Worm (Caenorhabditis elegans) whole organism, young adult: ENCODE data around the gene C15C8.7.

Experiments
- D2030.7 ChIP-seq: fragments of 200-800 bp; sonication (Bioruptor generic); IDR thresholded peaks from 2 replicates; pipeline ENCODE4 v1.3.6; 2022; ENCODE audit warnings: missing genetic modification reagents, missing genetic modification characterization, missing compliant biosample characterization
- F23B12.7 ChIP-seq: sonication (generic microtip); optimal IDR thresholded peaks from 2 replicates; lab custom pipeline; 2017; ENCODE audit warnings: missing genetic modification characterization, mild to moderate bottlenecking, missing compliant biosample characterization, antibody characterized with exemption, moderate library complexity; ENCODE audit not compliant: insufficient read depth
- F33H1.4 ChIP-seq: fragments of 200-800 bp; sonication (Bioruptor generic); IDR thresholded peaks from 2 replicates; pipeline ENCODE4 v1.3.6; 2022; ENCODE audit warnings: missing genetic modification reagents, missing genetic modification characterization, missing compliant biosample characterization
- F37B4.10 ChIP-seq: fragments of 200-800 bp; sonication (Bioruptor generic); IDR thresholded peaks from 2 replicates; pipeline ENCODE4 v1.3.6; 2022; ENCODE audit warnings: missing genetic modification characterization, missing compliant biosample characterization
- F49E8.2 ChIP-seq: sonication (generic microtip); optimal IDR thresholded peaks from 3 replicates; lab custom pipeline; 2017; ENCODE audit warnings: missing genetic modification characterization, mild to moderate bottlenecking, missing compliant biosample characterization, antibody characterized with exemption, moderate library complexity; ENCODE audit not compliant: insufficient read depth
- K12H6.12 ChIP-seq: fragments of 200-800 bp; sonication (Bioruptor generic); optimal IDR thresholded peaks from 2 replicates; lab custom pipeline; 2018; ENCODE audit warnings: mild to moderate bottlenecking, missing genetic modification characterization, missing compliant biosample characterization
- T07F8.4 ChIP-seq: sonication (generic microtip); optimal IDR thresholded peaks from 2 replicates; lab custom pipeline; 2016; ENCODE audit warnings: mild to moderate bottlenecking, missing genetic modification characterization, moderate library complexity, missing compliant biosample characterization
- Y53G8AR.9 ChIP-seq: fragments of 200-800 bp; sonication (Bioruptor generic); conservative IDR thresholded peaks from 2 replicates; pipeline ENCODE4 v1.3.6; 2022; ENCODE audit warnings: missing genetic modification reagents, missing genetic modification characterization, missing compliant biosample characterization
- Y79H2A.3 ChIP-seq: fragments of 200-800 bp; sonication (Bioruptor generic); conservative IDR thresholded peaks from 2 replicates; pipeline ENCODE4 v1.3.6; 2022; ENCODE audit warnings: missing genetic modification reagents, missing genetic modification characterization, missing compliant biosample characterization
- Y95B8A.8 ChIP-seq: fragments of 200-800 bp; sonication (Bioruptor generic); IDR thresholded peaks from 2 replicates; pipeline ENCODE4 v1.3.6; 2022; ENCODE audit warnings: missing genetic modification reagents, missing genetic modification characterization, missing compliant biosample characterization
- ZK185.1 ChIP-seq: sonication (generic microtip); optimal IDR thresholded peaks from 2 replicates; lab custom pipeline; 2016; ENCODE audit warnings: mild to moderate bottlenecking, missing genetic modification characterization, missing compliant biosample characterization; ENCODE audit not compliant: poor library complexity, severe bottlenecking
- athp-1 ChIP-seq: sonication (generic microtip); optimal IDR thresholded peaks from 2 replicates; lab custom pipeline; 2017; ENCODE audit warnings: mild to moderate bottlenecking, missing genetic modification characterization, missing compliant biosample characterization
- attf-5 ChIP-seq: fragments of 200-800 bp; sonication (Bioruptor generic); optimal IDR thresholded peaks from 2 replicates; lab custom pipeline; 2018; ENCODE audit warnings: mild to moderate bottlenecking, missing genetic modification characterization, missing compliant biosample characterization
- bed-1 ChIP-seq: fragments of 200-800 bp; sonication (Bioruptor generic); IDR thresholded peaks from 2 replicates; pipeline ENCODE4 v1.3.6; 2022; ENCODE audit warnings: missing genetic modification reagents, missing genetic modification characterization, missing compliant biosample characterization
- ccch-3 ChIP-seq: fragments of 200-800 bp; sonication (Bioruptor generic); optimal IDR thresholded peaks from 2 replicates; lab custom pipeline; 2018; ENCODE audit warnings: mild to moderate bottlenecking, missing genetic modification characterization, missing compliant biosample characterization
- cebp-1 ChIP-seq, 2 experiments: fragments of 200-800 bp in 1 of 2; sonication (Bioruptor generic) in 1 of 2; sonication (generic microtip) in 1 of 2; IDR thresholded peaks in 1 of 2; optimal IDR thresholded peaks in 1 of 2; 2 replicates each; pipeline versions ENCODE4 v1.3.6 to Lab custom; 2017 to 2022; ENCODE audit warnings: missing compliant biosample characterization in 2 of 2, missing genetic modification characterization in 2 of 2, mild to moderate bottlenecking in 1 of 2, missing genetic modification reagents in 1 of 2, moderate library complexity in 1 of 2
- ceh-27 ChIP-seq: fragments of 200-800 bp; sonication (Bioruptor generic); optimal IDR thresholded peaks from 2 replicates; lab custom pipeline; 2018; ENCODE audit warnings: mild to moderate bottlenecking, missing genetic modification characterization, moderate library complexity, missing compliant biosample characterization
- ceh-91 ChIP-seq: fragments of 200-800 bp; sonication (Bioruptor generic); IDR thresholded peaks from 2 replicates; pipeline ENCODE4 v1.3.6; 2022; ENCODE audit warnings: missing genetic modification reagents, missing genetic modification characterization, missing compliant biosample characterization
- efl-1 ChIP-seq: fragments of 150-350 bp; optimal IDR thresholded peaks from 2 replicates; lab custom pipeline; 2014; ENCODE audit warnings: missing biosample characterization, missing genetic modification reagents, missing genetic modification characterization
- ekl-4 ChIP-seq: fragments of 200-800 bp; sonication (Bioruptor generic); IDR thresholded peaks from 2 replicates; pipeline ENCODE4 v1.3.6; 2022; ENCODE audit warnings: missing genetic modification reagents, missing genetic modification characterization, missing compliant biosample characterization
- hsf-1 ChIP-seq: fragments of 200-800 bp; sonication (Bioruptor generic); IDR thresholded peaks from 2 replicates; pipeline ENCODE4 v1.3.6; 2022; ENCODE audit warnings: missing genetic modification reagents, missing genetic modification characterization, missing compliant biosample characterization
- lin-35 ChIP-seq, 3 experiments: fragments of 150-350 bp in 2 of 3; sonication (generic microtip) in 1 of 3; optimal IDR thresholded peaks; 2 replicates each; lab custom pipeline; 2014 to 2018; ENCODE audit warnings: missing biosample characterization in 3 of 3, missing genetic modification characterization in 3 of 3, missing genetic modification reagents in 3 of 3
- lin-40 ChIP-seq: sonication (generic microtip); optimal IDR thresholded peaks from 2 replicates; lab custom pipeline; 2016; ENCODE audit warnings: missing genetic modification characterization, mild to moderate bottlenecking, missing compliant biosample characterization, missing genotype, missing genetic modification reagents
- lin-54 ChIP-seq: fragments of 200-800 bp; sonication (Bioruptor generic); optimal IDR thresholded peaks from 2 replicates; lab custom pipeline; 2018; ENCODE audit warnings: mild to moderate bottlenecking, missing genetic modification characterization, missing compliant biosample characterization
- lir-1 ChIP-seq: fragments of 200-800 bp; sonication (Bioruptor generic); conservative IDR thresholded peaks from 2 replicates; pipeline ENCODE4 v1.3.6; 2022; ENCODE audit warnings: missing genetic modification reagents, missing genetic modification characterization, missing compliant biosample characterization
- lsl-1 ChIP-seq: fragments of 200-800 bp; sonication (Bioruptor generic); optimal IDR thresholded peaks from 2 replicates; lab custom pipeline; 2018; ENCODE audit warnings: mild to moderate bottlenecking, missing genetic modification characterization, moderate library complexity, missing compliant biosample characterization
- madf-3 ChIP-seq: fragments of 200-800 bp; sonication (Bioruptor generic); IDR thresholded peaks from 2 replicates; pipeline ENCODE4 v1.3.6; 2022; ENCODE audit warnings: missing genetic modification reagents, missing genetic modification characterization, missing compliant biosample characterization
- mes-4 ChIP-seq: sonication (generic microtip); optimal IDR thresholded peaks from 2 replicates; lab custom pipeline; 2016; ENCODE audit warnings: missing genotype, missing genetic modification characterization, missing compliant biosample characterization
- rec-8 ChIP-seq, 2 experiments: sonication (generic microtip); optimal IDR thresholded peaks; 2 replicates each; lab custom pipeline; 2016; ENCODE audit warnings: mild to moderate bottlenecking in 2 of 2, missing genetic modification characterization in 2 of 2, missing genetic modification reagents in 2 of 2, missing genotype in 2 of 2, missing biosample characterization in 1 of 2, missing compliant biosample characterization in 1 of 2, moderate library complexity in 1 of 2
- snpc-3.4 ChIP-seq: sonication (generic microtip); optimal IDR thresholded peaks from 2 replicates; lab custom pipeline; 2017; ENCODE audit warnings: missing genetic modification characterization, mild to moderate bottlenecking, missing compliant biosample characterization, antibody characterized with exemption, moderate library complexity, missing genotype, missing genetic modification reagents
- snpc-4 ChIP-seq, 5 experiments: fragments of 150-350 bp in 1 of 5; sonication (generic microtip) in 4 of 5; optimal IDR thresholded peaks; 2 replicates each; lab custom pipeline; 2014 to 2018; ENCODE audit warnings: missing genetic modification characterization in 5 of 5, missing biosample characterization in 3 of 5, antibody characterized with exemption in 2 of 5, mild to moderate bottlenecking in 2 of 5, missing compliant biosample characterization in 2 of 5, missing genotype in 2 of 5, moderate library complexity in 2 of 5, missing genetic modification reagents in 1 of 5
- tbp1 ChIP-seq: fragments of 200-800 bp; sonication (Bioruptor generic); optimal IDR thresholded peaks from 2 replicates; lab custom pipeline; 2018; ENCODE audit warnings: mild to moderate bottlenecking, missing genetic modification characterization, missing compliant biosample characterization
- zfh-2 ChIP-seq: fragments of 200-800 bp; sonication (Bioruptor generic); conservative IDR thresholded peaks from 2 replicates; pipeline ENCODE4 v1.3.6; 2022; ENCODE audit warnings: missing genetic modification reagents, missing genetic modification characterization, missing compliant biosample characterization
- ztf-18 ChIP-seq: sonication (generic microtip); optimal IDR thresholded peaks from 2 replicates; lab custom pipeline; 2016; ENCODE audit warnings: missing genotype, mild to moderate bottlenecking, missing genetic modification characterization, missing compliant biosample characterization
- ztf-28 ChIP-seq: fragments of 200-800 bp; sonication (Bioruptor generic); IDR thresholded peaks from 2 replicates; pipeline ENCODE4 v1.3.6; 2022; ENCODE audit warnings: missing genetic modification reagents, missing genetic modification characterization, missing compliant biosample characterization
- ztf-3 ChIP-seq: fragments of 200-800 bp; sonication (Bioruptor generic); optimal IDR thresholded peaks from 2 replicates; lab custom pipeline; 2018; ENCODE audit warnings: mild to moderate bottlenecking, missing genetic modification characterization, missing compliant biosample characterization

C15C8.7 gene

ce11 chrV:12728062-12728665 lies 16.7 kb downstream of the C15C8.7 start, which contains the start of the genes rpl-28 and mrpl-49 (continued):
- TF ChIP-seq ekl-4 (GFP tag; lab: Robert Waterston, UW): 0 out of 2 replicates have a peak, but pooled peaks have one; percentile 34
- TF ChIP-seq F49E8.2 (tag; lab: Kevin White, UChicago): peak; percentile 42
- peak; percentile 42; the same call in 1 of the 2 replicates for TF ChIP-seq D2030.7 (GFP tag; lab: Robert Waterston, UW)
- TF ChIP-seq snpc-3.4 (tag; lab: Kevin White, UChicago): no peak
- peak; percentile 56 for TF ChIP-seq lsl-1 (GFP tag; lab: Kevin White, UChicago)
- TF ChIP-seq Y79H2A.3 (GFP tag; lab: Robert Waterston, UW): no peak
- no peak for TF ChIP-seq athp-1 (tag; lab: Kevin White, UChicago)
- peak; percentile 71 for TF ChIP-seq lin-54 (GFP tag; lab: Kevin White, UChicago)
- no peak for TF ChIP-seq lir-1 (GFP tag; lab: Robert Waterston, UW)
- no peak for TF ChIP-seq snpc-4 (GFP tag; optimal IDR thresholded peaks at IDR 0.05; lab: Kevin White, UChicago)
- TF ChIP-seq snpc-4 (tag; optimal IDR thresholded peaks at IDR 0.05; lab: Kevin White, UChicago): peak in 3 of 4 experiments; percentile 28 to 81 (median 32)
- TF ChIP-seq hsf-1 (GFP tag; lab: Robert Waterston, UW): no peak
- no peak for TF ChIP-seq zfh-2 (GFP tag; lab: Robert Waterston, UW)
- TF ChIP-seq K12H6.12 (tag; lab: Kevin White, UChicago): peak; percentile 5
- peak; percentile 58 for TF ChIP-seq tbp1 (GFP tag; lab: Kevin White, UChicago)
- no peak for TF ChIP-seq F37B4.10 (GFP tag; lab: Robert Waterston, UW)
- peak; percentile 91 for TF ChIP-seq F23B12.7 (tag; lab: Kevin White, UChicago)
- TF ChIP-seq cebp-1 (GFP tag; IDR thresholded peaks at IDR 0.05; lab: Robert Waterston, UW): no peak
- TF ChIP-seq cebp-1 (tag; optimal IDR thresholded peaks at IDR 0.05; lab: Kevin White, UChicago): peak; percentile 68
- peak; percentile 95 for TF ChIP-seq attf-5 (GFP tag; lab: Kevin White, UChicago)
- peak; percentile 57 for TF ChIP-seq lin-40 (tag; lab: Kevin White, UChicago)
- no peak for TF ChIP-seq Y95B8A.8 (GFP tag; lab: Robert Waterston, UW)
- TF ChIP-seq ceh-91: peak; percentile 64; the same call in 1 of the 2 replicates
- peak; percentile 23 for TF ChIP-seq efl-1 (GFP tag; lab: Kevin White, UChicago)
- no peak for TF ChIP-seq rec-8 (tag; optimal IDR thresholded peaks at IDR 0.05; lab: Kevin White, UChicago)
- TF ChIP-seq ZK185.1 (tag; lab: Kevin White, UChicago): peak; percentile 44
- TF ChIP-seq mes-4 (tag; lab: Kevin White, UChicago): no peak
- TF ChIP-seq F33H1.4 (GFP tag; lab: Robert Waterston, UW): peak; percentile 46; the same call in 1 of the 2 replicates
- peak; percentile 40 for TF ChIP-seq ztf-18 (tag; lab: Kevin White, UChicago)
- no peak for TF ChIP-seq ccch-3 (GFP tag; lab: Kevin White, UChicago)
- TF ChIP-seq lin-35 (GFP tag; optimal IDR thresholded peaks at IDR 0.05; lab: Kevin White, UChicago): peak in 1 of 3 experiments; percentile 76
- no peak for TF ChIP-seq bed-1
- TF ChIP-seq ceh-27: peak; percentile 34
- peak; percentile 48; the same call in 1 of the 2 replicates for TF ChIP-seq Y53G8AR.9 (GFP tag; lab: Robert Waterston, UW)
- TF ChIP-seq T07F8.4 (tag; lab: Kevin White, UChicago): no peak
- TF ChIP-seq ztf-28 (GFP tag; lab: Robert Waterston, UW): no peak
- TF ChIP-seq madf-3 (GFP tag; lab: Robert Waterston, UW): no peak
- no peak for TF ChIP-seq ztf-3 (GFP tag; lab: Kevin White, UChicago)
